Worm (Caenorhabditis elegans) whole organism, young adult: ENCODE measurements around the gene srsx-22.

ENCODE experiments used
- B0019.2 ChIP-seq: fragments of 200-800 bp; sonication (Bioruptor generic); conservative IDR thresholded peaks from 2 replicates; pipeline ENCODE4 v1.3.6; 2022; ENCODE audit warnings: missing genetic modification reagents, missing genetic modification characterization, missing compliant biosample characterization
- B0261.1 ChIP-seq: sonication (generic microtip); optimal IDR thresholded peaks from 2 replicates; lab custom pipeline; 2016; ENCODE audit warnings: mild to moderate bottlenecking, missing genetic modification characterization, moderate library complexity, missing compliant biosample characterization
- D2030.7 ChIP-seq: fragments of 200-800 bp; sonication (Bioruptor generic); IDR thresholded peaks from 2 replicates; pipeline ENCODE4 v1.3.6; 2022; ENCODE audit warnings: missing genetic modification reagents, missing genetic modification characterization, missing compliant biosample characterization
- F10E7.11 ChIP-seq: sonication (generic microtip); optimal IDR thresholded peaks from 2 replicates; lab custom pipeline; 2017; ENCODE audit warnings: mild to moderate bottlenecking, missing genetic modification characterization, moderate library complexity, missing compliant biosample characterization
- F23B12.7 ChIP-seq: sonication (generic microtip); optimal IDR thresholded peaks from 2 replicates; lab custom pipeline; 2017; ENCODE audit warnings: missing genetic modification characterization, mild to moderate bottlenecking, missing compliant biosample characterization, antibody characterized with exemption, moderate library complexity; ENCODE audit not compliant: insufficient read depth
- F37B4.10 ChIP-seq: fragments of 200-800 bp; sonication (Bioruptor generic); IDR thresholded peaks from 2 replicates; pipeline ENCODE4 v1.3.6; 2022; ENCODE audit warnings: missing genetic modification characterization, missing compliant biosample characterization
- F49E8.2 ChIP-seq: sonication (generic microtip); optimal IDR thresholded peaks from 3 replicates; lab custom pipeline; 2017; ENCODE audit warnings: missing genetic modification characterization, mild to moderate bottlenecking, missing compliant biosample characterization, antibody characterized with exemption, moderate library complexity; ENCODE audit not compliant: insufficient read depth
- K11D2.4 ChIP-seq: fragments of 200-800 bp; sonication (Bioruptor generic); IDR thresholded peaks from 2 replicates; pipeline ENCODE4 v1.3.6; 2022; ENCODE audit warnings: missing genetic modification reagents, missing genetic modification characterization, missing compliant biosample characterization
- Y95B8A.8 ChIP-seq: fragments of 200-800 bp; sonication (Bioruptor generic); IDR thresholded peaks from 2 replicates; pipeline ENCODE4 v1.3.6; 2022; ENCODE audit warnings: missing genetic modification reagents, missing genetic modification characterization, missing compliant biosample characterization
- atf-7 ChIP-seq: sonication (generic microtip); optimal IDR thresholded peaks from 2 replicates; lab custom pipeline; 2017; ENCODE audit warnings: mild to moderate bottlenecking, missing genetic modification characterization, missing compliant biosample characterization
- athp-1 ChIP-seq: sonication (generic microtip); optimal IDR thresholded peaks from 2 replicates; lab custom pipeline; 2017; ENCODE audit warnings: mild to moderate bottlenecking, missing genetic modification characterization, missing compliant biosample characterization
- ccch-3 ChIP-seq: fragments of 200-800 bp; sonication (Bioruptor generic); optimal IDR thresholded peaks from 2 replicates; lab custom pipeline; 2018; ENCODE audit warnings: mild to moderate bottlenecking, missing genetic modification characterization, missing compliant biosample characterization
- ceh-100 ChIP-seq: fragments of 200-800 bp; sonication (Bioruptor generic); IDR thresholded peaks from 2 replicates; pipeline ENCODE4 v1.3.6; 2022; ENCODE audit warnings: missing genetic modification reagents, missing genetic modification characterization, missing compliant biosample characterization
- ceh-58 ChIP-seq: fragments of 200-800 bp; sonication (Bioruptor generic); IDR thresholded peaks from 2 replicates; pipeline ENCODE4 v1.3.6; 2022; ENCODE audit warnings: missing genetic modification characterization, missing compliant biosample characterization
- dpff-1 ChIP-seq: sonication (generic microtip); optimal IDR thresholded peaks from 2 replicates; lab custom pipeline; 2017; ENCODE audit warnings: mild to moderate bottlenecking, missing genetic modification characterization, missing compliant biosample characterization
- egrh-3 ChIP-seq: fragments of 200-800 bp; sonication (Bioruptor generic); IDR thresholded peaks from 2 replicates; pipeline ENCODE4 v1.3.6; 2022; ENCODE audit warnings: missing genetic modification reagents, missing genetic modification characterization, missing compliant biosample characterization
- lin-40 ChIP-seq: sonication (generic microtip); optimal IDR thresholded peaks from 2 replicates; lab custom pipeline; 2016; ENCODE audit warnings: missing genetic modification characterization, mild to moderate bottlenecking, missing compliant biosample characterization, missing genotype, missing genetic modification reagents
- madf-3 ChIP-seq: fragments of 200-800 bp; sonication (Bioruptor generic); IDR thresholded peaks from 2 replicates; pipeline ENCODE4 v1.3.6; 2022; ENCODE audit warnings: missing genetic modification reagents, missing genetic modification characterization, missing compliant biosample characterization
- mcd-1 ChIP-seq: fragments of 200-800 bp; sonication (Bioruptor generic); IDR thresholded peaks from 2 replicates; pipeline ENCODE4 v1.3.6; 2022; ENCODE audit warnings: missing genetic modification reagents, missing genetic modification characterization, missing compliant biosample characterization
- mel-28 ChIP-seq: sonication (generic microtip); optimal IDR thresholded peaks from 2 replicates; lab custom pipeline; 2016; ENCODE audit warnings: borderline replicate concordance, mild to moderate bottlenecking, missing genetic modification characterization, missing compliant biosample characterization
- mes-4 ChIP-seq: sonication (generic microtip); optimal IDR thresholded peaks from 2 replicates; lab custom pipeline; 2016; ENCODE audit warnings: missing genotype, missing genetic modification characterization, missing compliant biosample characterization
- nfya-2 ChIP-seq: fragments of 200-800 bp; sonication (Bioruptor generic); IDR thresholded peaks from 2 replicates; pipeline ENCODE4 v1.3.6; 2022; ENCODE audit warnings: missing genetic modification reagents, missing genetic modification characterization, missing compliant biosample characterization
- nhr-27 ChIP-seq: fragments of 200-800 bp; sonication (Bioruptor generic); optimal IDR thresholded peaks from 2 replicates; lab custom pipeline; 2018; ENCODE audit warnings: mild to moderate bottlenecking, missing genetic modification characterization, moderate library complexity, missing compliant biosample characterization
- nhr-80 ChIP-seq: sonication (generic microtip); optimal IDR thresholded peaks from 2 replicates; lab custom pipeline; 2016; ENCODE audit warnings: missing genetic modification characterization, missing compliant biosample characterization
- pha-4 ChIP-seq: fragments of 150-350 bp; sonication (generic microtip); optimal IDR thresholded peaks from 2 replicates; lab custom pipeline; 2014; ENCODE audit warnings: missing biosample characterization, missing genetic modification reagents, missing genetic modification characterization
- rcor-1 ChIP-seq: fragments of 200-800 bp; sonication (Bioruptor generic); IDR thresholded peaks from 2 replicates; pipeline ENCODE4 v1.3.6; 2022; ENCODE audit warnings: missing genetic modification reagents, missing genetic modification characterization, missing compliant biosample characterization
- rpc-1 ChIP-seq, 2 experiments: fragments of 150-350 bp in 1 of 2; sonication (generic microtip) in 1 of 2; optimal IDR thresholded peaks; 2 replicates each; lab custom pipeline; 2014 to 2018; ENCODE audit warnings: missing biosample characterization in 1 of 2, missing genetic modification characterization in 1 of 2, missing genetic modification reagents in 1 of 2, missing genotype in 1 of 2
- sdz-38 ChIP-seq: sonication (generic microtip); optimal IDR thresholded peaks from 2 replicates; lab custom pipeline; 2016; ENCODE audit warnings: missing genotype, missing genetic modification characterization, missing compliant biosample characterization
- snpc-1.1 ChIP-seq: sonication (generic microtip); optimal IDR thresholded peaks from 2 replicates; lab custom pipeline; 2017; ENCODE audit warnings: missing genetic modification characterization, mild to moderate bottlenecking, missing compliant biosample characterization, antibody characterized with exemption, moderate library complexity, missing genotype, missing genetic modification reagents; ENCODE audit not compliant: insufficient read depth
- somi-1 ChIP-seq: fragments of 200-800 bp; sonication (Bioruptor generic); optimal IDR thresholded peaks from 2 replicates; lab custom pipeline; 2018; ENCODE audit warnings: mild to moderate bottlenecking, missing genetic modification characterization, missing compliant biosample characterization
- sptf-2 ChIP-seq: fragments of 200-800 bp; sonication (Bioruptor generic); optimal IDR thresholded peaks from 2 replicates; lab custom pipeline; 2018; ENCODE audit warnings: mild to moderate bottlenecking, missing genetic modification characterization, missing compliant biosample characterization
- tbp1 ChIP-seq: fragments of 200-800 bp; sonication (Bioruptor generic); optimal IDR thresholded peaks from 2 replicates; lab custom pipeline; 2018; ENCODE audit warnings: mild to moderate bottlenecking, missing genetic modification characterization, missing compliant biosample characterization
- tbx-9 ChIP-seq: sonication (generic microtip); optimal IDR thresholded peaks from 2 replicates; lab custom pipeline; 2016; ENCODE audit warnings: borderline replicate concordance, missing genetic modification characterization, inconsistent platforms, missing compliant biosample characterization
- ztf-18 ChIP-seq: sonication (generic microtip); optimal IDR thresholded peaks from 2 replicates; lab custom pipeline; 2016; ENCODE audit warnings: missing genotype, mild to moderate bottlenecking, missing genetic modification characterization, missing compliant biosample characterization
- ztf-26 ChIP-seq: sonication (generic microtip); optimal IDR thresholded peaks from 2 replicates; lab custom pipeline; 2017; ENCODE audit warnings: missing genetic modification characterization, missing compliant biosample characterization

srsx-22 gene

DNA sequence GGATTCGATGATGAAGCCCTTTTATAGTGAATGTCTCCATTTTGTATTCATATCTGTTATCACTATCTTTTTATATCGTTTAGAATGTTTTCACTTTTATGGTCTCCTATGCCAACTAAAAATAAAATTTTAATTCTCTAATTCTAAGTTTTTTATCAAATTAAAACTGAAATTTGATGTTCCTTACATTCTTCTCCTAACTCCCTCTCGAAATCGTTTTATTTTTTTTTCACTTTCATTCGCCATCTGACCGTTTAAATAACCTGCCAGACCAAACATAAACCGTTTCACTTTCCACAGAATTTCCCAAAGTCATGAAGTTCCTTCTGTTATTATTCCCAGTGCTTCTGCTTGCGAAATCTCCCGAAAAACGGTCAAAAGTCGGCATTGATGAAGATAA, 27.7 kb downstream of the srsx-22 start, which contains the start of gene F52E1.5:
F52E1.5 (plus strand) TSS at position 301 of the 400 bp plus-strand sequence.
- TF ChIP-seq nfya-2 (GFP tag; lab: Robert Waterston, UW), result no peak
- no peak for TF ChIP-seq F49E8.2 (tag; lab: Kevin White, UChicago)
- no peak for TF ChIP-seq mel-28 (tag; lab: Kevin White, UChicago)
- TF ChIP-seq B0261.1 (tag; lab: Kevin White, UChicago), result no peak
- no peak for TF ChIP-seq mes-4 (tag; lab: Kevin White, UChicago)
- TF ChIP-seq ceh-100 (GFP tag; lab: Robert Waterston, UW), result no peak
- no peak for TF ChIP-seq athp-1 (tag; lab: Kevin White, UChicago)
- TF ChIP-seq rcor-1 (GFP tag; lab: Robert Waterston, UW), result no peak
- TF ChIP-seq ceh-58, result no peak
- TF ChIP-seq ztf-18 (tag; lab: Kevin White, UChicago), result no peak
- TF ChIP-seq egrh-3 (GFP tag; lab: Robert Waterston, UW), result no peak
- no peak for TF ChIP-seq tbp1
- no peak for TF ChIP-seq rpc-1 (optimal IDR thresholded peaks at IDR 0.05; lab: Kevin White, UChicago)
- TF ChIP-seq rpc-1 (tag; optimal IDR thresholded peaks at IDR 0.05; lab: Kevin White, UChicago), result no peak
- no peak for TF ChIP-seq madf-3 (GFP tag; lab: Robert Waterston, UW)
- no peak for TF ChIP-seq tbx-9 (tag; lab: Kevin White, UChicago)
- TF ChIP-seq sptf-2 (GFP tag; lab: Kevin White, UChicago), result no peak
- no peak for TF ChIP-seq nhr-27 (tag; lab: Kevin White, UChicago)
- TF ChIP-seq B0019.2, result no peak
- TF ChIP-seq mcd-1, result no peak

DNA sequence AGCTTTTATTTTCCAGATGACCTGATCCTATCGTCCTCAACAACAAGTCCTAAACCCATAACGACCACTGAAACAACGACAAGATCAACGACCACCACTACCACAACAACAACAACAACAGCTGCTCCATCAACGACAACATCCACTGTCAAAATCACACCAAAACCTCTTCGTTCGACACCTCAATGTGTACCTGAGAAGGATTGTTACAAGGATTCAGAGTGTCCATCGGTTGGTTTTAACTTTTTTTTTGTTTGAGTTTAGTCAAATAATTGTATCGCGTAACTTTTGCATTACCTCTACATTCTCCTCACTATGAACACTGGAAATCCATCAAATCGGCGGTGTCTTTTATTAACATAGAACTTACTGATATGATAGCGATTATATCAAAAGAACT, 28.6 kb downstream of the srsx-22 start:
- no peak for TF ChIP-seq F23B12.7 (tag; lab: Kevin White, UChicago)
- no peak for TF ChIP-seq ceh-100 (GFP tag; lab: Robert Waterston, UW)
- no peak for TF ChIP-seq nhr-27 (tag; lab: Kevin White, UChicago)
- no peak for TF ChIP-seq rpc-1 (optimal IDR thresholded peaks at IDR 0.05; lab: Kevin White, UChicago)
- TF ChIP-seq rpc-1 (tag; optimal IDR thresholded peaks at IDR 0.05; lab: Kevin White, UChicago), result no peak
- TF ChIP-seq Y95B8A.8 (GFP tag; lab: Robert Waterston, UW), result no peak
- no peak for TF ChIP-seq D2030.7 (GFP tag; lab: Robert Waterston, UW)
- TF ChIP-seq lin-40 (tag; lab: Kevin White, UChicago), result no peak
- TF ChIP-seq pha-4 (tag; lab: Kevin White, UChicago), result no peak
- no peak for TF ChIP-seq ztf-26
- no peak for TF ChIP-seq tbx-9 (tag; lab: Kevin White, UChicago)
- TF ChIP-seq egrh-3 (GFP tag; lab: Robert Waterston, UW), result no peak
- no peak for TF ChIP-seq sdz-38 (tag; lab: Kevin White, UChicago)
- TF ChIP-seq dpff-1 (tag; lab: Kevin White, UChicago), result no peak
- TF ChIP-seq K11D2.4 (GFP tag; lab: Robert Waterston, UW), result no peak
- no peak for TF ChIP-seq snpc-1.1 (tag; lab: Kevin White, UChicago)
- TF ChIP-seq F37B4.10, result no peak

DNA sequence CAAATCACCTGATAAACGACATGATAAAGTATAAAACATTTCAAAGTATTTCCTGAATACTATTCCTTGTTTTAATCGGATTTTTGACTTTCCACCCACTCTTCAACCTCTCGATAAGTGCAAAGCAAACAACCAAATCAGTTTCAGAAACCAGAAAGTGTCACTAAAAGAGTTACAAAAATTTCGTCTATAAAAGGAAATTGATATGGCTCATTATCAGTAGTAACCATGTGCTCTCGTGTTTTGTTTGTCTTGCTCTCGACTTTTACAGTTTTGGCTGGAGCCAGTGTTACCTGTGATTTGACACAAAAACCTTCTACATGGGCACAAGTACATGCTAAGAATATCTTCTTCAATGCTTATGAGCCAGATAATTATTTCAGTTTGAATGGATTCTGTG, 32.2 kb downstream of the srsx-22 start, which contains the start of gene F52E1.14:
F52E1.14 (plus strand) TSS at position 207 of the 400 bp plus-strand sequence.
- peak; percentile 0 for TF ChIP-seq tbp1
- TF ChIP-seq atf-7 (tag; lab: Kevin White, UChicago), result peak; percentile 37
- TF ChIP-seq somi-1, result no peak
- peak; percentile 74 for TF ChIP-seq nhr-80 (tag; lab: Kevin White, UChicago)
- no peak for TF ChIP-seq ccch-3 (GFP tag; lab: Kevin White, UChicago)
- no peak for TF ChIP-seq F10E7.11 (tag; lab: Kevin White, UChicago)
